Fruit fly (Drosophila melanogaster): ENCODE results near the gene CG42324.

CG42324 gene

dm6 chr3L:3552313-3552868 is 80.1 kb downstream of the CG42324 start:
- TF ChIP-seq fd96Ca (GFP tag; IDR thresholded peaks at IDR 0.05) (no peak), Pif1A (GFP tag; optimal IDR thresholded peaks at IDR 0.05) (no peak), Ets98B (GFP tag; IDR thresholded peaks at IDR 0.05) (peak; percentile 17; the same call in 1 of the 2 replicates)

- no peak for TF ChIP-seq rn (GFP tag; IDR thresholded peaks at IDR 0.05)
- TF ChIP-seq CG4496 (GFP tag; IDR thresholded peaks at IDR 0.05): no peak
- TF ChIP-seq CG17806 (tag; optimal IDR thresholded peaks at IDR 0.05): no peak
- TF ChIP-seq D1 (tag; optimal IDR thresholded peaks at IDR 0.05): no peak
- TF ChIP-seq CG8301 (tag; optimal IDR thresholded peaks at IDR 0.05): no peak
- TF ChIP-seq CG8159 (tag; optimal IDR thresholded peaks at IDR 0.05): no peak
- TF ChIP-seq CG14655 (GFP tag; optimal IDR thresholded peaks at IDR 0.05): no peak
- TF ChIP-seq CG15710 (tag; optimal IDR thresholded peaks at IDR 0.05): no peak
- no peak for TF ChIP-seq Pif1B (GFP tag; optimal IDR thresholded peaks at IDR 0.05)
- no peak for TF ChIP-seq CG32121 (GFP tag; IDR thresholded peaks at IDR 0.05)
- TF ChIP-seq gl (tag; optimal IDR thresholded peaks at IDR 0.05): no peak
- TF ChIP-seq Ets98B (GFP tag; IDR thresholded peaks at IDR 0.05): no peak
Measured at dm6 chr3L:3553932-3554331, 81.7 kb downstream of the CG42324 start.

- no peak; the same call in 1 of the 2 replicates for TF ChIP-seq CG32121 (GFP tag; IDR thresholded peaks at IDR 0.05)
- TF ChIP-seq CG13204 (GFP tag; optimal IDR thresholded peaks at IDR 0.05): no peak
- TF ChIP-seq gl (tag; optimal IDR thresholded peaks at IDR 0.05): no peak
- peak; percentile 66 for TF ChIP-seq CG8159 (tag; optimal IDR thresholded peaks at IDR 0.05)
- TF ChIP-seq CG14655 (GFP tag; optimal IDR thresholded peaks at IDR 0.05): peak; percentile 81
- TF ChIP-seq EcR (GFP tag; optimal IDR thresholded peaks at IDR 0.05): no peak
- peak; percentile 43; the same call in 1 of the 2 replicates for TF ChIP-seq Ets98B (GFP tag; IDR thresholded peaks at IDR 0.05)
- TF ChIP-seq Pif1B (GFP tag; optimal IDR thresholded peaks at IDR 0.05): peak; percentile 34
- 0 out of 3 replicates have a peak, but pooled peaks have one; percentile 26 for TF ChIP-seq CG4496 (GFP tag; IDR thresholded peaks at IDR 0.05)
- TF ChIP-seq CG15710 (tag; optimal IDR thresholded peaks at IDR 0.05): peak; percentile 21
- TF ChIP-seq rn (GFP tag; IDR thresholded peaks at IDR 0.05): no peak
- no peak for TF ChIP-seq D1 (tag; optimal IDR thresholded peaks at IDR 0.05)
- TF ChIP-seq CG34367 (tag; optimal IDR thresholded peaks at IDR 0.05): no peak
- peak; percentile 63 for TF ChIP-seq CG17806 (tag; optimal IDR thresholded peaks at IDR 0.05)
- peak; percentile 61 for TF ChIP-seq Pif1A (GFP tag; optimal IDR thresholded peaks at IDR 0.05)
- no peak for TF ChIP-seq CG12605 (GFP tag; IDR thresholded peaks at IDR 0.05)
- peak; percentile 74 for TF ChIP-seq CG8301 (tag; optimal IDR thresholded peaks at IDR 0.05)
- peak; percentile 48; the same call in 2 of the 3 replicates for TF ChIP-seq fd96Ca (GFP tag; IDR thresholded peaks at IDR 0.05)
- TF ChIP-seq CG10348 (GFP tag; IDR thresholded peaks at IDR 0.05): no peak
- peak; percentile 49 for TF ChIP-seq CG9948 (tag; optimal IDR thresholded peaks at IDR 0.05)
- TF ChIP-seq Snoo (tag; optimal IDR thresholded peaks at IDR 0.05): no peak
Measured at dm6 chr3L:3555094-3555493, 82.8 kb downstream of the CG42324 start.

- TF ChIP-seq CG9948 (tag; optimal IDR thresholded peaks at IDR 0.05) (peak; percentile 80), CG4496 (GFP tag; IDR thresholded peaks at IDR 0.05) (0 out of 3 replicates have a peak, but pooled peaks have one; percentile 60), rn (GFP tag; IDR thresholded peaks at IDR 0.05) (peak; percentile 14; the same call in 1 of the 2 replicates), Ets98B (GFP tag; IDR thresholded peaks at IDR 0.05) (peak; percentile 57), CG10348 (GFP tag; IDR thresholded peaks at IDR 0.05) (no peak), CG34367 (tag; optimal IDR thresholded peaks at IDR 0.05) (peak; percentile 82), gl (tag; optimal IDR thresholded peaks at IDR 0.05) (peak; percentile 79), CG15710 (tag; optimal IDR thresholded peaks at IDR 0.05) (peak; percentile 86), CG8301 (tag; optimal IDR thresholded peaks at IDR 0.05) (peak; percentile 84), Pif1B (GFP tag; optimal IDR thresholded peaks at IDR 0.05) (peak; percentile 79), CG8159 (tag; optimal IDR thresholded peaks at IDR 0.05) (peak; percentile 90), EcR (GFP tag; optimal IDR thresholded peaks at IDR 0.05) (peak; percentile 39), CG32121 (GFP tag; IDR thresholded peaks at IDR 0.05) (0 out of 2 replicates have a peak, but pooled peaks have one; percentile 28), CG14655 (GFP tag; optimal IDR thresholded peaks at IDR 0.05) (peak; percentile 90), CG12605 (GFP tag; IDR thresholded peaks at IDR 0.05) (no peak), CG13204 (GFP tag; optimal IDR thresholded peaks at IDR 0.05) (peak; percentile 80), Pif1A (GFP tag; optimal IDR thresholded peaks at IDR 0.05) (peak; percentile 75), CG17806 (tag; optimal IDR thresholded peaks at IDR 0.05) (peak; percentile 77), D1 (tag; optimal IDR thresholded peaks at IDR 0.05) (no peak), Snoo (tag; optimal IDR thresholded peaks at IDR 0.05) (peak; percentile 59), fd96Ca (GFP tag; IDR thresholded peaks at IDR 0.05) (peak; percentile 59; the same call in 2 of the 3 replicates)
Measured at dm6 chr3L:3556409-3556808, 84.2 kb downstream of the CG42324 start.

dm6 chr3L:3558104-3558503 is 85.9 kb downstream of the CG42324 start:
- no peak for TF ChIP-seq CG8159 (tag; optimal IDR thresholded peaks at IDR 0.05)
- TF ChIP-seq CG32121 (GFP tag; IDR thresholded peaks at IDR 0.05): no peak
- TF ChIP-seq CG15710 (tag; optimal IDR thresholded peaks at IDR 0.05): no peak
- no peak for TF ChIP-seq fd96Ca (GFP tag; IDR thresholded peaks at IDR 0.05)
- no peak for TF ChIP-seq CG34367 (tag; optimal IDR thresholded peaks at IDR 0.05)
- TF ChIP-seq rn (GFP tag; IDR thresholded peaks at IDR 0.05): 0 out of 2 replicates have a peak, but pooled peaks have one; percentile 17
- TF ChIP-seq Snoo (tag; optimal IDR thresholded peaks at IDR 0.05): no peak
- TF ChIP-seq CG8301 (tag; optimal IDR thresholded peaks at IDR 0.05): peak; percentile 44
- peak; percentile 50 for TF ChIP-seq CG14655 (GFP tag; optimal IDR thresholded peaks at IDR 0.05)
- 0 out of 3 replicates have a peak, but pooled peaks have one; percentile 36 for TF ChIP-seq CG4496 (GFP tag; IDR thresholded peaks at IDR 0.05)
- peak; percentile 27; the same call in 1 of the 2 replicates for TF ChIP-seq Ets98B (GFP tag; IDR thresholded peaks at IDR 0.05)
- TF ChIP-seq gl (tag; optimal IDR thresholded peaks at IDR 0.05): no peak
- no peak for TF ChIP-seq CG13204 (GFP tag; optimal IDR thresholded peaks at IDR 0.05)

Data from whole organism, pupa.